Worm (Caenorhabditis elegans) whole organism, young adult: ENCODE measurements around the gene C03B1.13.

ENCODE experiments used
- pha-4 ChIP-seq: fragments of 150-350 bp; sonication (generic microtip); optimal IDR thresholded peaks from 2 replicates; lab custom pipeline; 2014; ENCODE audit warnings: missing biosample characterization, missing genetic modification reagents, missing genetic modification characterization
- snpc-4 ChIP-seq, 5 experiments: fragments of 150-350 bp in 1 of 5; sonication (generic microtip) in 4 of 5; optimal IDR thresholded peaks; 2 replicates each; lab custom pipeline; 2014 to 2018; ENCODE audit warnings: missing genetic modification characterization in 5 of 5, missing biosample characterization in 3 of 5, antibody characterized with exemption in 2 of 5, mild to moderate bottlenecking in 2 of 5, missing compliant biosample characterization in 2 of 5, missing genotype in 2 of 5, moderate library complexity in 2 of 5, missing genetic modification reagents in 1 of 5

- no peak for TF ChIP-seq snpc-4 (GFP tag; optimal IDR thresholded peaks at IDR 0.05; lab: Kevin White, UChicago)
- TF ChIP-seq snpc-4 (tag; optimal IDR thresholded peaks at IDR 0.05; lab: Kevin White, UChicago): no peak
- no peak for TF ChIP-seq pha-4 (tag; lab: Kevin White, UChicago)
Observed at ce11 chrX:6311391-6311790, 26.5 kb downstream of the C03B1.13 start, which contains the start of gene npr-38.
